Worm (Caenorhabditis elegans) whole organism, L3 larva: ENCODE results near the gene C49F5.5.

ENCODE experiments used
- ama-1 ChIP-seq: fragments of 150-350 bp; optimal IDR thresholded peaks from 2 replicates; lab custom pipeline; 2018
- ceh-16 ChIP-seq: sonication (generic microtip); optimal IDR thresholded peaks from 2 replicates; lab custom pipeline; 2017; ENCODE audit warnings: missing biosample characterization, missing genetic modification characterization
- egl-27 ChIP-seq: sonication (generic microtip); optimal IDR thresholded peaks from 4 replicates; lab custom pipeline; 2017; ENCODE audit warnings: missing biosample characterization, missing genetic modification reagents, missing genetic modification characterization
- elt-1 ChIP-seq: fragments of 150-350 bp; optimal IDR thresholded peaks from 2 replicates; lab custom pipeline; 2014; ENCODE audit warnings: missing biosample characterization, missing genetic modification characterization
- elt-3 ChIP-seq, 3 experiments: fragments of 150-350 bp in 1 of 3; sonication (generic microtip) in 2 of 3; optimal IDR thresholded peaks; 2 replicates in 2 of 3; 4 replicates in 1 of 3; lab custom pipeline; 2014 to 2017; ENCODE audit warnings: missing biosample characterization in 3 of 3, missing genetic modification characterization in 3 of 3
- jun-1 ChIP-seq: fragments of 150-350 bp; optimal IDR thresholded peaks from 2 replicates; lab custom pipeline; 2014; ENCODE audit warnings: missing biosample characterization, missing genetic modification reagents, missing genetic modification characterization
- lsy-12 ChIP-seq: sonication (generic microtip); optimal IDR thresholded peaks from 2 replicates; lab custom pipeline; 2016; ENCODE audit warnings: mild to moderate bottlenecking, missing genetic modification characterization, missing compliant biosample characterization
- mdl-1 ChIP-seq: fragments of 150-350 bp; optimal IDR thresholded peaks from 2 replicates; lab custom pipeline; 2014; ENCODE audit warnings: missing biosample characterization, missing genetic modification characterization
- nhr-23 ChIP-seq: fragments of 150-350 bp; optimal IDR thresholded peaks from 2 replicates; lab custom pipeline; 2014; ENCODE audit warnings: missing biosample characterization, missing genetic modification reagents, missing genetic modification characterization
- nhr-25 ChIP-seq: sonication (generic microtip); optimal IDR thresholded peaks from 2 replicates; lab custom pipeline; 2017; ENCODE audit warnings: missing biosample characterization, missing genetic modification characterization
- nhr-28 ChIP-seq: fragments of 150-350 bp; optimal IDR thresholded peaks from 2 replicates; lab custom pipeline; 2014; ENCODE audit warnings: missing biosample characterization, missing genetic modification characterization
- pha-4 ChIP-seq: fragments of 150-350 bp; optimal IDR thresholded peaks from 2 replicates; lab custom pipeline; 2014; ENCODE audit warnings: missing biosample characterization, missing genetic modification reagents, missing genetic modification characterization
- unc-39 ChIP-seq: sonication (generic microtip); optimal IDR thresholded peaks from 4 replicates; lab custom pipeline; 2017; ENCODE audit warnings: missing biosample characterization, missing genetic modification characterization
- ztf-11 ChIP-seq: fragments of 150-350 bp; optimal IDR thresholded peaks from 2 replicates; lab custom pipeline; 2014; ENCODE audit warnings: missing biosample characterization, missing genetic modification characterization

DNA sequence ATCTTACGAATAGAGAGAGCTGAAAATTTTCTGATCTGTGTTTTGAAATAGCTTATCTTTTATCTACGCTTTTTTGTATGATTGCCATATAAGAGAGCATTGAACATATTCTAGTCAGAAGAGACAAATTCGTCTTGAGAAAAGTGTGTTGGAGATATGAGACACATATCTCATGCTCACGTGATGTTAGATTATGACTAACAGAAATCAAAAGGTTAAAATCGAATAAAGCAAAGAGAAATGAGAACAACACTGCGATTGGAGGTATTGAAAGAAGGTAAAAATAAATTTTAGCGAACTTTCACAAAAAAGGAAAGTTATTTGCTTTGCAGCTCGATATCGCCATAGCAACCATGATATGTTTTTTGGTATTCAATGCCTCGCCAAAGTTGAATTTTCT is 3.9 kb upstream of the C49F5.5 start, which contains the start of gene nhr-167:
- TF ChIP-seq nhr-23 (tag; lab: Kevin White, UChicago) = no peak
- TF ChIP-seq unc-39 = no peak
- TF ChIP-seq elt-3 (tag; optimal IDR thresholded peaks at IDR 0.05; lab: Kevin White, UChicago) = no peak
- no peak for TF ChIP-seq ceh-16 (tag; lab: Kevin White, UChicago)
- no peak for TF ChIP-seq egl-27
- TF ChIP-seq nhr-28 (tag; lab: Kevin White, UChicago) = no peak
- no peak for TF ChIP-seq jun-1 (tag; lab: Kevin White, UChicago)
- no peak for TF ChIP-seq mdl-1 (tag; lab: Kevin White, UChicago)
- no peak for TF ChIP-seq nhr-25 (tag; lab: Kevin White, UChicago)
- TF ChIP-seq ztf-11 (tag; lab: Kevin White, UChicago) = no peak
- TF ChIP-seq pha-4 = no peak
- no peak for TF ChIP-seq elt-1 (tag; lab: Kevin White, UChicago)
- TF ChIP-seq lsy-12 (tag; lab: Kevin White, UChicago) = no peak
- no peak for TF ChIP-seq ama-1 (lab: Kevin White, UChicago)
